Worm (Caenorhabditis elegans) whole organism, L4 larva: Measurements from ENCODE around the gene flp-2.
"Not testable (repeated sequence)": the region's sequence is repeated elsewhere in the genome, so short reads cannot be mapped to it uniquely, and the experiment has no call there.

Source experiments
- ZK337.2 ChIP-seq: fragments of 200-800 bp; sonication (Bioruptor generic); IDR thresholded peaks from 2 replicates; pipeline ENCODE4 v1.3.6; 2022; ENCODE audit warnings: missing genetic modification reagents, missing genetic modification characterization, missing compliant biosample characterization
- aly-2 ChIP-seq: sonication (generic microtip); optimal IDR thresholded peaks from 2 replicates; lab custom pipeline; 2018; ENCODE audit warnings: missing biosample characterization, missing genetic modification characterization
- ceh-28 ChIP-seq: fragments of 150-350 bp; optimal IDR thresholded peaks from 2 replicates; lab custom pipeline; 2014; ENCODE audit warnings: missing biosample characterization, missing genetic modification reagents, missing genetic modification characterization
- dpl-1 ChIP-seq: fragments of 150-350 bp; optimal IDR thresholded peaks from 2 replicates; lab custom pipeline; 2014; ENCODE audit warnings: missing biosample characterization, missing genetic modification reagents, missing genetic modification characterization
- fkh-10 ChIP-seq: fragments of 150-350 bp; optimal IDR thresholded peaks from 2 replicates; lab custom pipeline; 2014; ENCODE audit warnings: missing biosample characterization, missing genetic modification reagents, missing genetic modification characterization
- lsy-2 ChIP-seq, 2 experiments: fragments of 150-350 bp in 1 of 2; sonication (generic microtip) in 1 of 2; optimal IDR thresholded peaks; 2 replicates each; lab custom pipeline; 2014 to 2017; ENCODE audit warnings: missing biosample characterization in 2 of 2, missing genetic modification characterization in 2 of 2
- madf-5 ChIP-seq, 2 experiments: fragments of 200-800 bp; sonication (Bioruptor generic); IDR thresholded peaks; 2 replicates each; pipeline ENCODE4 v1.3.6; 2022; ENCODE audit warnings: missing compliant biosample characterization in 2 of 2, missing genetic modification characterization in 2 of 2
- saeg-2 ChIP-seq: fragments of 200-800 bp; sonication (Bioruptor generic); IDR thresholded peaks from 2 replicates; pipeline ENCODE4 v1.3.6; 2022; ENCODE audit warnings: missing genetic modification reagents, missing genetic modification characterization, missing compliant biosample characterization
- snpc-4 ChIP-seq: fragments of 150-350 bp; optimal IDR thresholded peaks from 2 replicates; lab custom pipeline; 2014; ENCODE audit warnings: missing biosample characterization, missing genetic modification characterization
- unc-62 ChIP-seq, 3 experiments: fragments of 150-350 bp in 1 of 3; sonication (generic microtip); optimal IDR thresholded peaks in 2 of 3; peaks in 1 of 3; 1 replicate in 1 of 3; 2 replicates in 2 of 3; lab custom pipeline; 2014 to 2017; ENCODE audit warnings: missing biosample characterization in 3 of 3, missing genetic modification characterization in 3 of 3, missing genetic modification reagents in 3 of 3, missing genotype in 1 of 3
- zag-1 ChIP-seq: fragments of 150-350 bp; optimal IDR thresholded peaks from 2 replicates; lab custom pipeline; 2014; ENCODE audit warnings: missing biosample characterization, missing genetic modification characterization
- zfp-3 ChIP-seq: fragments of 200-800 bp; sonication (Bioruptor generic); conservative IDR thresholded peaks from 2 replicates; pipeline ENCODE4 v1.3.6; 2022; ENCODE audit warnings: missing genetic modification reagents, missing genetic modification characterization, missing compliant biosample characterization

DNA sequence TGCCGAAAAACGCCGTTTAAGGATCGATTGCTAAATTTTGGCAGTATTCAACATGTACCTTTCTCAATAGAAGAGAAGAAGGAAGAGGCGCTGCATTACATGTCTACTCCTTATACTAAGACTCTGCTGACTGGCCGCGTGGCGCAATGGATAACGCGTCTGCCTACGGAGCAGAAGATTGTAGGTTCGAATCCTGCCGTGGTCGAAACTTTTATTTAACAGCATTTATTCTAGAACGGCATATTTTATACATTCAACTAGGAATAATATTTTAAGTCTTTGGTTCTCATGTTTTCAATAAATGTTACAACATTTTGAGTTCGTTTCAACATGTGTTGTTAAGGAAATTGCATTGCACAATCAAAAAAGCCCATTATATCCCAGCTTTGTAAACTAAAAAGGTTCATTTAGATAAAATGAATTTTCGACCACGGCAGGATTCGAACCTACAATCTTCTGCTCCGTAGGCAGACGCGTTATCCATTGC, 37.5 kb upstream of the flp-2 start:
- not testable (repeated sequence) for TF ChIP-seq aly-2 (tag; lab: Kevin White, UChicago); zag-1 (tag; lab: Kevin White, UChicago); saeg-2 (GFP tag; lab: Robert Waterston, UW); snpc-4; fkh-10 (GFP tag; lab: Kevin White, UChicago); ceh-28 (tag; lab: Kevin White, UChicago); unc-62 (tag; optimal IDR thresholded peaks at IDR 0.05; lab: Kevin White, UChicago); lsy-2 (tag; optimal IDR thresholded peaks at IDR 0.05; lab: Kevin White, UChicago); dpl-1 (GFP tag; lab: Kevin White, UChicago)
- peak; percentile 45; the same call in 1 of the 2 replicates for TF ChIP-seq ZK337.2 (GFP tag; lab: Robert Waterston, UW)
- TF ChIP-seq unc-62 (GFP tag; optimal IDR thresholded peaks at IDR 0.05 in 1 of 2; lab: Kevin White, UChicago), result peak in 1 of 2 experiments; percentile 87
- TF ChIP-seq madf-5 (GFP tag; IDR thresholded peaks at IDR 0.05; lab: Robert Waterston, UW), result peak; percentile 63 to 70; a peak in 2 of 4 replicates
- peak; percentile 68; the same call in 1 of the 2 replicates for TF ChIP-seq zfp-3
